Worm (Caenorhabditis elegans): Measurements from ENCODE around the gene str-81.

DNA sequence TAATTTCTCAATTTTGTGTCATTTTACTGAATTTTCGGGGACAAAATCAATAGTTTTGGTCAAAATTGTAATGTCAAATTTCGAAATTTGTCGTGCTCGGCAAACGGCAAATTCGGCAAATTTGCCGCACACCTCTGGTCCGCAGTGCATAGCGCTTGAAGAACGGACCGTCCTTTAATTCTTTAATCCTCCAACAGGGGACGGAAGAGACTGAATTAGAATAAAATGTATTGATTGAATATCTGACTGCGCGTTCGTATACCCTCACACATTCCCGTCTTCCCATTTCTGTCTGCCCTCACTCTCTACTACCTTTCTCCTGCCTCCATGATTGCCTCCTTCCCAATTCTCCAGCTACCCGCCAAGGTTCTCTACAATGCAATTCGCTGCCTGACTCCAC, 48.4 kb upstream of the str-81 start, which contains the start of gene F55C9.14:
- TF ChIP-seq unc-62 (GFP tag; optimal IDR thresholded peaks at IDR 0.05): no peak
- no peak for TF ChIP-seq nhr-11 (tag; optimal IDR thresholded peaks at IDR 0.05)
- TF ChIP-seq nhr-28 (tag; optimal IDR thresholded peaks at IDR 0.05): no peak
- no peak for TF ChIP-seq ceh-82 (tag; optimal IDR thresholded peaks at IDR 0.05)
- no peak for TF ChIP-seq lin-15B (tag; optimal IDR thresholded peaks at IDR 0.05)
- TF ChIP-seq pqm-1 (tag; optimal IDR thresholded peaks at IDR 0.05): no peak
- TF ChIP-seq nhr-77 (tag; optimal IDR thresholded peaks at IDR 0.05): no peak
- no peak for TF ChIP-seq sea-2 (GFP tag; optimal IDR thresholded peaks at IDR 0.05)
- TF ChIP-seq fos-1 (tag; optimal IDR thresholded peaks at IDR 0.05): no peak
- no peak for TF ChIP-seq mdl-1 (tag; optimal IDR thresholded peaks at IDR 0.05)
- no peak for TF ChIP-seq ama-1 (optimal IDR thresholded peaks at IDR 0.05)
- no peak for TF ChIP-seq fkh-10 (GFP tag; optimal IDR thresholded peaks at IDR 0.05)
- no peak for TF ChIP-seq lin-39 (tag; optimal IDR thresholded peaks at IDR 0.05)
- no peak for TF ChIP-seq nhr-12 (tag; optimal IDR thresholded peaks at IDR 0.05)
